Worm (Caenorhabditis elegans) whole organism, late embryonic: ENCODE measurements around the gene phf-33.

ENCODE experiments used
- K09A11.1 ChIP-seq: sonication (generic microtip); optimal IDR thresholded peaks from 2 replicates; lab custom pipeline; 2017; ENCODE audit warnings: antibody characterized with exemption, mild to moderate bottlenecking, missing genetic modification characterization, missing compliant biosample characterization; ENCODE audit not compliant: insufficient read depth
- T23F11.4 ChIP-seq: fragments of 200-800 bp; sonication (Bioruptor generic); optimal IDR thresholded peaks from 2 replicates; lab custom pipeline; 2018; ENCODE audit warnings: mild to moderate bottlenecking, missing genetic modification characterization, missing compliant biosample characterization
- ahr-1 ChIP-seq: sonication (generic microtip); optimal IDR thresholded peaks from 2 replicates; lab custom pipeline; 2016; ENCODE audit warnings: missing genetic modification characterization, missing compliant biosample characterization
- ama-1 ChIP-seq: fragments of 150-350 bp; optimal IDR thresholded peaks from 2 replicates; lab custom pipeline; 2014
- ceh-14 ChIP-seq: sonication (generic microtip); optimal IDR thresholded peaks from 2 replicates; lab custom pipeline; 2016; ENCODE audit warnings: missing genotype, missing genetic modification characterization, missing compliant biosample characterization
- ceh-18 ChIP-seq: sonication (generic microtip); optimal IDR thresholded peaks from 2 replicates; lab custom pipeline; 2016; ENCODE audit warnings: missing genetic modification characterization, missing compliant biosample characterization
- ceh-24 ChIP-seq: sonication (generic microtip); optimal IDR thresholded peaks from 2 replicates; lab custom pipeline; 2016; ENCODE audit warnings: mild to moderate bottlenecking, missing genetic modification characterization, missing compliant biosample characterization
- ceh-31 ChIP-seq: sonication (generic microtip); optimal IDR thresholded peaks from 2 replicates; lab custom pipeline; 2016; ENCODE audit warnings: missing genetic modification characterization, missing compliant biosample characterization
- ceh-34 ChIP-seq: sonication (generic microtip); optimal IDR thresholded peaks from 2 replicates; lab custom pipeline; 2016; ENCODE audit warnings: mild to moderate bottlenecking, missing genetic modification characterization, missing compliant biosample characterization
- ceh-45 ChIP-seq: fragments of 200-800 bp; sonication (Bioruptor generic); IDR thresholded peaks from 2 replicates; pipeline ENCODE4 v1.3.6; 2022; ENCODE audit warnings: missing genetic modification reagents, missing genetic modification characterization, missing compliant biosample characterization
- ceh-6 ChIP-seq: fragments of 200-800 bp; sonication (Bioruptor generic); optimal IDR thresholded peaks from 2 replicates; lab custom pipeline; 2018; ENCODE audit warnings: mild to moderate bottlenecking, missing genetic modification characterization, missing compliant biosample characterization
- dve-1 ChIP-seq: sonication (generic microtip); optimal IDR thresholded peaks from 2 replicates; lab custom pipeline; 2017; ENCODE audit warnings: antibody characterized with exemption, mild to moderate bottlenecking, missing genetic modification characterization, missing compliant biosample characterization
- elt-4 ChIP-seq: sonication (generic microtip); optimal IDR thresholded peaks from 2 replicates; lab custom pipeline; 2016; ENCODE audit warnings: missing genetic modification characterization, missing compliant biosample characterization
- ets-4 ChIP-seq: sonication (generic microtip); optimal IDR thresholded peaks from 2 replicates; lab custom pipeline; 2016; ENCODE audit warnings: missing genetic modification characterization, missing compliant biosample characterization
- eyg-1 ChIP-seq: sonication (generic microtip); optimal IDR thresholded peaks from 2 replicates; lab custom pipeline; 2016; ENCODE audit warnings: missing genotype, missing genetic modification characterization, missing compliant biosample characterization
- fax-1 ChIP-seq: sonication (generic microtip); optimal IDR thresholded peaks from 2 replicates; lab custom pipeline; 2016; ENCODE audit warnings: missing genotype, missing genetic modification characterization, missing compliant biosample characterization
- fkh-10 ChIP-seq: fragments of 150-350 bp; optimal IDR thresholded peaks from 2 replicates; lab custom pipeline; 2014; ENCODE audit warnings: missing biosample characterization, missing genetic modification reagents, missing genetic modification characterization
- fkh-6 ChIP-seq: sonication (generic microtip); optimal IDR thresholded peaks from 2 replicates; lab custom pipeline; 2016; ENCODE audit warnings: missing genetic modification characterization, missing compliant biosample characterization
- gmeb-2 ChIP-seq: sonication (generic microtip); optimal IDR thresholded peaks from 2 replicates; lab custom pipeline; 2016; ENCODE audit warnings: missing genetic modification characterization, inconsistent platforms, missing compliant biosample characterization
- hlh-13 ChIP-seq: fragments of 200-800 bp; sonication (Bioruptor generic); optimal IDR thresholded peaks from 2 replicates; lab custom pipeline; 2018; ENCODE audit warnings: mild to moderate bottlenecking, missing genetic modification characterization, missing compliant biosample characterization
- hlh-30 ChIP-seq: sonication (generic microtip); optimal IDR thresholded peaks from 2 replicates; lab custom pipeline; 2017; ENCODE audit warnings: antibody characterized with exemption, missing genetic modification characterization, missing compliant biosample characterization; ENCODE audit not compliant: insufficient read depth
- hlh-6 ChIP-seq: sonication (generic microtip); optimal IDR thresholded peaks from 2 replicates; lab custom pipeline; 2016; ENCODE audit warnings: missing genotype, missing genetic modification characterization, missing compliant biosample characterization
- lim-6 ChIP-seq: sonication (generic microtip); optimal IDR thresholded peaks from 2 replicates; lab custom pipeline; 2016; ENCODE audit warnings: missing genetic modification characterization, missing compliant biosample characterization
- madf-2 ChIP-seq: sonication (generic microtip); optimal IDR thresholded peaks from 2 replicates; lab custom pipeline; 2017; ENCODE audit warnings: missing genetic modification characterization, missing compliant biosample characterization
- mec-3 ChIP-seq: sonication (generic microtip); optimal IDR thresholded peaks from 2 replicates; lab custom pipeline; 2016; ENCODE audit warnings: borderline replicate concordance, missing genetic modification characterization, missing compliant biosample characterization
- nhr-232 ChIP-seq: sonication (generic microtip); optimal IDR thresholded peaks from 2 replicates; lab custom pipeline; 2016; ENCODE audit warnings: missing genetic modification characterization, missing compliant biosample characterization
- npax-4 ChIP-seq: sonication (generic microtip); optimal IDR thresholded peaks from 2 replicates; lab custom pipeline; 2016; ENCODE audit warnings: missing genetic modification characterization, missing compliant biosample characterization
- odd-2 ChIP-seq: sonication (generic microtip); optimal IDR thresholded peaks from 2 replicates; lab custom pipeline; 2017; ENCODE audit warnings: antibody characterized with exemption, mild to moderate bottlenecking, missing genetic modification characterization, missing compliant biosample characterization
- pag-3 ChIP-seq: sonication (generic microtip); optimal IDR thresholded peaks from 2 replicates; lab custom pipeline; 2016; ENCODE audit warnings: missing compliant biosample characterization, missing genetic modification characterization, borderline replicate concordance
- pax-1 ChIP-seq: fragments of 150-350 bp; optimal IDR thresholded peaks from 2 replicates; lab custom pipeline; 2014; ENCODE audit warnings: missing biosample characterization, missing genetic modification characterization
- pros-1 ChIP-seq: fragments of 150-350 bp; optimal IDR thresholded peaks from 2 replicates; lab custom pipeline; 2014; ENCODE audit warnings: missing biosample characterization, missing genetic modification reagents, missing genetic modification characterization
- ref-2 ChIP-seq: sonication (generic microtip); optimal IDR thresholded peaks from 2 replicates; lab custom pipeline; 2016; ENCODE audit warnings: missing genetic modification characterization, missing compliant biosample characterization
- syd-9 ChIP-seq: sonication (generic microtip); optimal IDR thresholded peaks from 2 replicates; lab custom pipeline; 2016; ENCODE audit warnings: mild to moderate bottlenecking, missing genetic modification characterization, moderate library complexity, missing compliant biosample characterization
- tbx-7 ChIP-seq: sonication (generic microtip); optimal IDR thresholded peaks from 2 replicates; lab custom pipeline; 2016; ENCODE audit warnings: missing genotype, missing genetic modification characterization, missing compliant biosample characterization
- unc-42 ChIP-seq: sonication (generic microtip); optimal IDR thresholded peaks from 2 replicates; lab custom pipeline; 2016; ENCODE audit warnings: missing genotype, missing genetic modification characterization, missing compliant biosample characterization
- unc-55 ChIP-seq: sonication (generic microtip); optimal IDR thresholded peaks from 2 replicates; lab custom pipeline; 2017; ENCODE audit warnings: missing biosample characterization, missing genetic modification reagents, missing genetic modification characterization
- unc-86 ChIP-seq: sonication (generic microtip); optimal IDR thresholded peaks from 2 replicates; lab custom pipeline; 2016; ENCODE audit warnings: missing genetic modification characterization, missing compliant biosample characterization
- zip-5 ChIP-seq: sonication (generic microtip); optimal IDR thresholded peaks from 2 replicates; lab custom pipeline; 2016; ENCODE audit warnings: missing genetic modification characterization, missing compliant biosample characterization
- ztf-16 ChIP-seq: sonication (generic microtip); optimal IDR thresholded peaks from 2 replicates; lab custom pipeline; 2017; ENCODE audit warnings: missing genetic modification characterization, missing compliant biosample characterization

The phf-33 gene

ce11 chrX:13306869-13307446 lies 28.2 kb upstream of the phf-33 start (continued):
- TF ChIP-seq mec-3 (tag; lab: Kevin White, UChicago) (no peak), fax-1 (peak; percentile 87), K09A11.1 (tag; lab: Kevin White, UChicago) (peak; percentile 83), unc-86 (tag; lab: Kevin White, UChicago) (peak; percentile 91), ref-2 (tag; lab: Kevin White, UChicago) (peak; percentile 83), zip-5 (tag; lab: Kevin White, UChicago) (peak; percentile 67), unc-55 (GFP tag; lab: Kevin White, UChicago) (peak; percentile 62), hlh-6 (tag; lab: Kevin White, UChicago) (peak; percentile 89), nhr-232 (tag; lab: Kevin White, UChicago) (peak; percentile 82), pax-1 (tag; lab: Kevin White, UChicago) (no peak), ceh-24 (peak; percentile 83), ceh-45 (GFP tag; lab: Robert Waterston, UW) (peak; percentile 89), ahr-1 (tag; lab: Kevin White, UChicago) (peak; percentile 86), unc-42 (peak; percentile 68), ceh-31 (tag; lab: Kevin White, UChicago) (peak; percentile 82), ceh-6 (peak; percentile 94), npax-4 (tag; lab: Kevin White, UChicago) (peak; percentile 91)

- TF ChIP-seq hlh-6 (tag; lab: Kevin White, UChicago) (no peak), eyg-1 (tag; lab: Kevin White, UChicago) (no peak), T23F11.4 (no peak), ceh-6 (no peak), tbx-7 (tag; lab: Kevin White, UChicago) (no peak), lim-6 (tag; lab: Kevin White, UChicago) (no peak), dve-1 (no peak), syd-9 (tag; lab: Kevin White, UChicago) (no peak), pros-1 (tag; lab: Kevin White, UChicago) (no peak), ceh-34 (tag; lab: Kevin White, UChicago) (no peak), fkh-10 (no peak), mec-3 (tag; lab: Kevin White, UChicago) (no peak), gmeb-2 (tag; lab: Kevin White, UChicago) (no peak), fkh-6 (no peak), odd-2 (tag; lab: Kevin White, UChicago) (no peak)
Observed at ce11 chrX:13305779-13306178, 27.0 kb upstream of the phf-33 start, which contains the start of gene srd-43. Gene srd-43 (minus strand): TSS chrX:13305844.

ce11 chrX:13303357-13303756 lies 24.6 kb upstream of the phf-33 start, which contains the start of gene srd-42:
Gene srd-42 (minus strand): TSS chrX:13303457.
- no peak for TF ChIP-seq ama-1 (lab: Kevin White, UChicago)

ce11 chrX:13300503-13300902 lies 21.7 kb upstream of the phf-33 start, which contains the start of gene srd-39:
Gene srd-39 (minus strand): TSS chrX:13300603.
- no peak for TF ChIP-seq pag-3 (tag; lab: Kevin White, UChicago)
- TF ChIP-seq hlh-30: no peak
- no peak for TF ChIP-seq ztf-16 (tag; lab: Kevin White, UChicago)
- no peak for TF ChIP-seq pros-1 (tag; lab: Kevin White, UChicago)
- no peak for TF ChIP-seq fax-1
- TF ChIP-seq fkh-6: no peak
- no peak for TF ChIP-seq madf-2 (tag; lab: Kevin White, UChicago)
- no peak for TF ChIP-seq elt-4
- no peak for TF ChIP-seq ceh-31 (tag; lab: Kevin White, UChicago)
- TF ChIP-seq fkh-10: no peak
- no peak for TF ChIP-seq ceh-6
- TF ChIP-seq ets-4 (tag; lab: Kevin White, UChicago): no peak
- TF ChIP-seq unc-42: no peak
- no peak for TF ChIP-seq hlh-13 (GFP tag; lab: Kevin White, UChicago)
- no peak for TF ChIP-seq ceh-18 (tag; lab: Kevin White, UChicago)
- TF ChIP-seq lim-6 (tag; lab: Kevin White, UChicago): no peak
- TF ChIP-seq ceh-14: no peak
